Worm (Caenorhabditis elegans): ENCODE measurements around the gene frpr-18.
A peak's percentile ranks its signal among the peaks of the same experiment; 100 is the strongest.

Gene frpr-18

DNA sequence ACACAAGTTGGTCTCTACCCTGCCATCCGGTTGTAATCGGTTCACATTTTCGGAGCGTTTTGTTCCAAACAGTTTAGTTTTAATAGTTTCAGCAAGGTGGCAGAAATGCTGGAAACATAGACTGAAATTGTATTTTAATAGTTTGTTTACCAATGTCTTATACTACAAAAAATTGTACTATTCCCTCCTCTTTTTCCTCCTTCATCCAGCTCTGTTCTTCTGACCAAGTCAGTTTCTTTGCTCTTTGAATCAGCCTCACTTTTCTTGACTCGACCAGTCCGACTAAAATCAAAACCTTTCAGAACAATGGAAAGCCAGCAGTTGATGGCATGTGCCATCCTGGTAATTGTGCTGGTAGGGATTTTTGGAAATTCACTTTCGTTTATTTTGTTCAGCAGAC is at the start of gene frpr-18:
Gene frpr-18 (plus strand): TSS at position 301 of the 400 bp plus-strand sequence.
- TF ChIP-seq cebp-2 (GFP tag; IDR thresholded peaks at IDR 0.05) (no peak), zfh-2 (GFP tag; conservative IDR thresholded peaks at IDR 0.05) (no peak), B0336.3 (GFP tag; IDR thresholded peaks at IDR 0.05) (no peak), dpff-1 (tag; optimal IDR thresholded peaks at IDR 0.05) (no peak), ztf-6 (GFP tag; IDR thresholded peaks at IDR 0.05) (no peak), mxl-1 (tag; optimal IDR thresholded peaks at IDR 0.05) (no peak), nhr-27 (tag; optimal IDR thresholded peaks at IDR 0.05) (no peak)

ce11 chrV:6821509-6821908 is 48.6 kb upstream of the frpr-18 start, which contains the start of gene T15B7.8:
T15B7.8 (plus strand) TSS chrV:6821809.
- TF ChIP-seq F22D6.2 (tag; optimal IDR thresholded peaks at IDR 0.05) (no peak), ztf-28 (GFP tag; IDR thresholded peaks at IDR 0.05) (no peak), D2030.7 (GFP tag; IDR thresholded peaks at IDR 0.05) (no peak), lin-40 (tag; optimal IDR thresholded peaks at IDR 0.05) (no peak), ceh-40 (GFP tag; IDR thresholded peaks at IDR 0.05) (no peak), madf-6 (GFP tag; IDR thresholded peaks at IDR 0.05) (no peak), him-1 (tag; optimal IDR thresholded peaks at IDR 0.05) (no peak), tlf-1 (GFP tag; optimal IDR thresholded peaks at IDR 0.05) (no peak), ztf-22 (GFP tag; optimal IDR thresholded peaks at IDR 0.05) (no peak)

DNA sequence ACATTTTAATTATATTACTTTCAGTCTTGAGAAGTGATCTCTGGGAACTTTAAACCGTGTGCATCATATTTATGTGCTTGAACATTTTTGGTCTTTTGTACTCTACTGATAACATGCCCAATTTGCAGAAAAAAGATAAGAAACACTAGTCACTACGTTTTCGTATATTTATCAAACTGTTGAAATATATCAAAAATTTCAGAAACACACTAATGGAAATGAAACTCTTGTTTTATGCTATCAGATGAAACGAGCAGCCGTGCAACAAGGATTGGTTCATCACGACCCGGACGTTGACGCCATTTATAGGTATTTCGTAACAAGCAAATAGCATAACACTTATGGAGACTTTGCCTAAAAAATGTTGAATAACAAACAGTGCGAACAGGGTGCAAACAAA is 46.7 kb upstream of the frpr-18 start:
- TF ChIP-seq ceh-58 (GFP tag; IDR thresholded peaks at IDR 0.05) = no peak
- TF ChIP-seq nhr-80 (tag; optimal IDR thresholded peaks at IDR 0.05) = peak; percentile 93
- peak; percentile 82 for TF ChIP-seq cebp-1 (GFP tag; IDR thresholded peaks at IDR 0.05)
- TF ChIP-seq cebp-1 (tag; optimal IDR thresholded peaks at IDR 0.05) = no peak
- peak; percentile 67 for TF ChIP-seq ets-4 (GFP tag; optimal IDR thresholded peaks at IDR 0.05)

ce11 chrV:6828786-6829185 is 41.3 kb upstream of the frpr-18 start, which contains the start of gene dmsr-15:
dmsr-15 (minus strand) TSS chrV:6828886.
- TF ChIP-seq xnd-1 (tag; optimal IDR thresholded peaks at IDR 0.05) (no peak), efl-1 (GFP tag; optimal IDR thresholded peaks at IDR 0.05) (no peak), ztf-26 (tag; optimal IDR thresholded peaks at IDR 0.05) (no peak), Y95B8A.8 (GFP tag; IDR thresholded peaks at IDR 0.05) (no peak), ceh-40 (GFP tag; IDR thresholded peaks at IDR 0.05) (no peak), tlf-1 (GFP tag; optimal IDR thresholded peaks at IDR 0.05) (no peak), F39B2.1 (GFP tag; IDR thresholded peaks at IDR 0.05) (no peak), C06A6.2 (GFP tag; conservative IDR thresholded peaks at IDR 0.05) (no peak), zim-3 (tag; optimal IDR thresholded peaks at IDR 0.05) (no peak), rec-8 (tag; optimal IDR thresholded peaks at IDR 0.05) (no peak), ztf-3 (GFP tag; optimal IDR thresholded peaks at IDR 0.05) (no peak), madf-10 (tag; optimal IDR thresholded peaks at IDR 0.05) (no peak), nhr-179 (tag; optimal IDR thresholded peaks at IDR 0.05) (no peak), ceh-79 (tag; optimal IDR thresholded peaks at IDR 0.05) (no peak), nhr-27 (tag; optimal IDR thresholded peaks at IDR 0.05) (no peak), rpc-1 (optimal IDR thresholded peaks at IDR 0.05) (no peak), rpc-1 (tag; optimal IDR thresholded peaks at IDR 0.05) (no peak), B0019.2 (GFP tag; conservative IDR thresholded peaks at IDR 0.05) (no peak), ets-4 (GFP tag; optimal IDR thresholded peaks at IDR 0.05) (no peak), ceh-100 (GFP tag; IDR thresholded peaks at IDR 0.05) (no peak)
